Fruit fly (Drosophila melanogaster) whole organism, wandering third instar larva: ENCODE data around the gene CG15530.

Experiments
- Abd-B ChIP-seq: fragments of >200 bp; optimal IDR thresholded peaks from 2 replicates; lab custom pipeline; 2017; ENCODE audit warnings: missing biosample characterization, missing genetic modification characterization
- CG32264 ChIP-seq: fragments of 200-800 bp; sonication (Bioruptor generic); optimal IDR thresholded peaks from 2 replicates; lab custom pipeline; 2016; ENCODE audit warnings: missing biosample characterization, missing genetic modification characterization
- CG9705 ChIP-seq: fragments of 200-800 bp; sonication (Bioruptor generic); optimal IDR thresholded peaks from 2 replicates; lab custom pipeline; 2018; ENCODE audit warnings: missing biosample characterization, mild to moderate bottlenecking, missing genetic modification characterization
- CrebA ChIP-seq: fragments of 200-800 bp; sonication (Bioruptor generic); optimal IDR thresholded peaks from 2 replicates; lab custom pipeline; 2016; ENCODE audit warnings: missing biosample characterization, mild to moderate bottlenecking, missing genetic modification characterization, borderline replicate concordance
- Dfd ChIP-seq: fragments of >200 bp; optimal IDR thresholded peaks from 2 replicates; lab custom pipeline; 2017; ENCODE audit warnings: missing biosample characterization, missing genetic modification characterization
- Hnf4 ChIP-seq: fragments of 200-800 bp; sonication (Bioruptor generic); optimal IDR thresholded peaks from 2 replicates; lab custom pipeline; 2016; ENCODE audit warnings: missing biosample characterization, mild to moderate bottlenecking, missing genetic modification characterization
- Hr78 ChIP-seq: fragments of >200 bp; optimal IDR thresholded peaks from 2 replicates; lab custom pipeline; 2017; ENCODE audit warnings: missing biosample characterization, missing genetic modification characterization
- Hr83 ChIP-seq: fragments of 200-300 bp; sonication (Bioruptor generic); optimal IDR thresholded peaks from 2 replicates; lab custom pipeline; 2016; ENCODE audit warnings: missing biosample characterization, mild to moderate bottlenecking, missing genetic modification characterization, moderate library complexity; ENCODE audit not compliant: poor library complexity, severe bottlenecking
- Jra ChIP-seq: sonication (Bioruptor generic); optimal IDR thresholded peaks from 2 replicates; lab custom pipeline; 2016; ENCODE audit warnings: missing biosample characterization, missing genetic modification characterization
- Mio ChIP-seq: sonication (Bioruptor generic); optimal IDR thresholded peaks from 2 replicates; lab custom pipeline; 2016; ENCODE audit warnings: missing biosample characterization, missing genetic modification characterization
- Myc ChIP-seq: fragments of >200 bp; optimal IDR thresholded peaks from 2 replicates; lab custom pipeline; 2017
- N ChIP-seq: fragments of >200 bp; optimal IDR thresholded peaks from 2 replicates; lab custom pipeline; 2018; ENCODE audit warnings: missing biosample characterization, missing external identifiers, missing genetic modification characterization
- OdsH ChIP-seq: fragments of 200-800 bp; sonication (Bioruptor generic); optimal IDR thresholded peaks from 2 replicates; lab custom pipeline; 2016; ENCODE audit warnings: missing biosample characterization, mild to moderate bottlenecking, missing genetic modification characterization
- Rel ChIP-seq, 2 experiments: fragments of 200-800 bp; sonication (Bioruptor generic) in 1 of 2; optimal IDR thresholded peaks; 2 replicates in 1 of 2; 3 replicates in 1 of 2; lab custom pipeline; 2016 to 2019; ENCODE audit warnings: mild to moderate bottlenecking in 2 of 2, missing biosample characterization in 2 of 2, missing genetic modification characterization in 2 of 2, moderate library complexity in 1 of 2
- Sp1 ChIP-seq: fragments of 200-800 bp; sonication (Bioruptor generic); optimal IDR thresholded peaks from 3 replicates; lab custom pipeline; 2019; ENCODE audit warnings: missing biosample characterization, mild to moderate bottlenecking, missing genetic modification characterization, moderate library complexity
- Vsx2 ChIP-seq: fragments of 200-300, 225-300 bp; sonication (Bioruptor generic); optimal IDR thresholded peaks from 2 replicates; lab custom pipeline; 2018; ENCODE audit warnings: missing biosample characterization, missing genetic modification characterization; ENCODE audit not compliant: partially characterized antibody
- br ChIP-seq: fragments of 200-800 bp; sonication (Bioruptor generic); optimal IDR thresholded peaks from 2 replicates; lab custom pipeline; 2016; ENCODE audit warnings: missing biosample characterization, missing genetic modification characterization
- brk ChIP-seq: fragments of 200-800 bp; sonication (Bioruptor generic); optimal IDR thresholded peaks from 2 replicates; lab custom pipeline; 2016; ENCODE audit warnings: missing biosample characterization, mild to moderate bottlenecking, missing genetic modification characterization
- dl ChIP-seq, 2 experiments: fragments of 175-275, 200-275 bp in 1 of 2; fragments of 200-275 bp in 1 of 2; sonication (Bioruptor generic); optimal IDR thresholded peaks; lab custom pipeline; 2018; ENCODE audit warnings: mild to moderate bottlenecking in 2 of 2, missing biosample characterization in 2 of 2, missing genetic modification characterization in 2 of 2, moderate library complexity in 2 of 2; ENCODE audit not compliant: partially characterized antibody in 2 of 2, insufficient read depth in 1 of 2
- dmrt93B ChIP-seq: fragments of 200-800 bp; sonication (Bioruptor generic); optimal IDR thresholded peaks from 2 replicates; lab custom pipeline; 2018; ENCODE audit warnings: missing biosample characterization, mild to moderate bottlenecking, missing genetic modification characterization
- ey ChIP-seq: fragments of 200-800 bp; sonication (Bioruptor generic); optimal IDR thresholded peaks from 2 replicates; lab custom pipeline; 2016; ENCODE audit warnings: missing biosample characterization, missing genetic modification characterization
- foxo ChIP-seq, 2 experiments: fragments of 200-800 bp; sonication (Bioruptor generic); optimal IDR thresholded peaks; 2 replicates in 1 of 2; 3 replicates in 1 of 2; lab custom pipeline; 2016 to 2017; ENCODE audit warnings: missing biosample characterization in 2 of 2, missing genetic modification characterization in 2 of 2
- fru ChIP-seq: fragments of 200-800 bp; sonication (Bioruptor generic); optimal IDR thresholded peaks from 3 replicates; lab custom pipeline; 2016; ENCODE audit warnings: missing biosample characterization, mild to moderate bottlenecking, missing genetic modification characterization
- h ChIP-seq: fragments of 200-800 bp; sonication (Bioruptor generic); optimal IDR thresholded peaks from 3 replicates; lab custom pipeline; 2016; ENCODE audit warnings: missing biosample characterization, mild to moderate bottlenecking, missing genetic modification characterization
- jim ChIP-seq: fragments of 175-275, 200-325 bp; sonication (Bioruptor generic); optimal IDR thresholded peaks from 2 replicates; lab custom pipeline; 2016; ENCODE audit warnings: missing biosample characterization, mild to moderate bottlenecking, missing genetic modification characterization
- lola ChIP-seq: fragments of >200 bp; optimal IDR thresholded peaks from 2 replicates; lab custom pipeline; 2017; ENCODE audit warnings: missing biosample characterization, missing genetic modification characterization
- pan ChIP-seq: fragments of >200 bp; optimal IDR thresholded peaks from 2 replicates; lab custom pipeline; 2017
- psq ChIP-seq: fragments of 200-800 bp; sonication (Bioruptor generic); optimal IDR thresholded peaks from 3 replicates; lab custom pipeline; 2017; ENCODE audit warnings: missing biosample characterization, mild to moderate bottlenecking, missing genetic modification characterization, moderate library complexity
- rgr ChIP-seq: fragments of 200-800 bp; sonication (Bioruptor generic); optimal IDR thresholded peaks from 3 replicates; lab custom pipeline; 2016; ENCODE audit warnings: missing biosample characterization, mild to moderate bottlenecking, missing genetic modification characterization
- sage ChIP-seq: fragments of 200-800 bp; sonication (Bioruptor generic); optimal IDR thresholded peaks from 2 replicates; lab custom pipeline; 2016; ENCODE audit warnings: missing biosample characterization, mild to moderate bottlenecking, missing genetic modification characterization
- sv ChIP-seq: fragments of 200-800 bp; sonication (Bioruptor generic); optimal IDR thresholded peaks from 3 replicates; lab custom pipeline; 2016; ENCODE audit warnings: missing biosample characterization, missing genetic modification characterization
- tai ChIP-seq: sonication (Bioruptor generic); optimal IDR thresholded peaks from 2 replicates; lab custom pipeline; 2016; ENCODE audit warnings: missing biosample characterization, missing genetic modification characterization
- woc ChIP-seq: sonication (Bioruptor generic); optimal IDR thresholded peaks from 2 replicates; lab custom pipeline; 2016; ENCODE audit warnings: missing biosample characterization, mild to moderate bottlenecking, missing genetic modification characterization

Gene CG15530

DNA sequence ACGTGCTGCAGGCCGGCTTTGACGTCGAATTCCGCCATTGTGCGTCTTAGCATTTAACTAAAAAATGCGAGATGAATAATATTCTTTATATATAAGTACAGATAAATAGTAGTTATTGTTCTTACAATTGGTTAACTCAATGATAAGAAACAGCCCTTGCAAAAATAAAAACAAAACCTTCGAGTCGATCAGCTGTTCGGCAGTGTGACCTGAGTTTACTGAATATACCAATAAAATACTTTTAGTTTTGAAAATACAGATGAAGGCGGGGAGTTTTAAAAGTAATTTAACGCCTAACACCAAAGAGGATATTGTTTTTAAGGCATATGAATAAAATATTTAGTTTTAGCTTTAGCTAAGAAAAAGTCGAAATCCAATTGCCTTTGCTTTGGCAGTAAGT, at the start of gene CG15530, which contains the start of gene CG1983:
CG15530 (plus strand) TSS at position 384 of the 400 bp plus-strand sequence.
CG1983 (minus strand) TSS at position 207 of the 400 bp plus-strand sequence.
- TF ChIP-seq jim (GFP tag; lab: Kevin White, UChicago) (no peak), lola (GFP tag; lab: Kevin White, UChicago) (no peak), Hnf4 (no peak), Jra (GFP tag; lab: Kevin White, UChicago) (no peak), h (GFP tag; lab: Kevin White, UChicago) (no peak), rgr (GFP tag; lab: Kevin White, UChicago) (no peak), brk (GFP tag; lab: Kevin White, UChicago) (no peak), sage (no peak), fru (GFP tag; lab: Kevin White, UChicago) (no peak), Vsx2 (GFP tag; lab: Kevin White, UChicago) (no peak), Sp1 (GFP tag; lab: Kevin White, UChicago) (no peak), OdsH (GFP tag; lab: Kevin White, UChicago) (no peak), pan (lab: Kevin White, UChicago) (no peak), CG32264 (GFP tag; lab: Kevin White, UChicago) (no peak), CG9705 (GFP tag; lab: Kevin White, UChicago) (no peak), Mio (no peak), dl (GFP tag; optimal IDR thresholded peaks at IDR 0.05; lab: Kevin White, UChicago; ENCODE audit: insufficient read depth in 1 of 2, partially characterized antibody in 2 of 2) (no peak)

DNA sequence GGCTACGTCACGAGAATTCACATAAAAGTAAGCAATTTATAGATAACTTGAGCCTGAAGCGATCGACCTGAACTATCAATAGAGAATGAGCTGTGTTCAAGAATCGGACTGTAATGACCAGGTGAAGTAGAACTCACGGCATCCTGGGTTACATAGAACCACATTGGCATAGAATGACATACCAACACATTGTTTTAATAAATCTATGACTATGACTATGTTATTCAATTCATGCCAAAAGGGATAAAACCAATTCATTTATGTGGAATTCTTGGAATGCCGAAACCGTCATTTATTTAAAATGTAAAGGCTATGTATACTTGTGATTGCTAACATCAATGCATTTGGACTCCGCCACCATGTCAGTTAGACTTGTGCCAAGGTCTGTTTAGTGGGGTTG, 48.7 kb upstream of the CG15530 start, which contains the start of gene Ppi1:
Ppi1 (minus strand) TSS at position 101 of the 400 bp plus-strand sequence.
- no peak for TF ChIP-seq Abd-B (GFP tag; lab: Kevin White, UChicago)

DNA sequence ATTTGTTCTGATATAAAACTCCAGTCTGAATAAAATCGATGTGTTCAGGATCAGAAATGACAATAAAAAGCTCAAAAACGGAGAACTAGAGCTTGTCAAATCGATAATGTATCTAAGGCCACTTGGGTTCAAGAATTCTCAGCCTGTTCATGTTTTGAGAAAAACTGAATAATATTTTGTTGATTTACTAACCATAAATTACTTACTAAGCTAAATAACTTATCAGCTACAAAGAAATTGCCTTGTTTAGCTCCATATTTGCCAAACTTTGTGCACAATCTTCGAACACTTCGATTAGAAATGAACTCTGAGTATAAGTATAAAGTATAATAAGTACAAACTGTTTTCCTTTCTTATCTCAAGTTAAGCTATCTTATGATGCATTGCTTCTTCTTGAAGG, 45.4 kb upstream of the CG15530 start, which contains the start of gene CG31029:
CG31029 (minus strand) TSS at position 101 of the 400 bp plus-strand sequence.
- TF ChIP-seq N (GFP tag; lab: Kevin White, UChicago) (no peak), ey (no peak), lola (GFP tag; lab: Kevin White, UChicago) (no peak), OdsH (GFP tag; lab: Kevin White, UChicago) (no peak), CG32264 (GFP tag; lab: Kevin White, UChicago) (no peak), Dfd (GFP tag; lab: Kevin White, UChicago) (no peak), Sp1 (GFP tag; lab: Kevin White, UChicago) (no peak), sage (no peak), Mio (no peak), brk (GFP tag; lab: Kevin White, UChicago) (no peak), h (GFP tag; lab: Kevin White, UChicago) (no peak), fru (GFP tag; lab: Kevin White, UChicago) (no peak), sv (no peak), dl (GFP tag; optimal IDR thresholded peaks at IDR 0.05; lab: Kevin White, UChicago; ENCODE audit: insufficient read depth in 1 of 2, partially characterized antibody in 2 of 2) (no peak), Jra (GFP tag; lab: Kevin White, UChicago) (no peak), psq (no peak)

DNA sequence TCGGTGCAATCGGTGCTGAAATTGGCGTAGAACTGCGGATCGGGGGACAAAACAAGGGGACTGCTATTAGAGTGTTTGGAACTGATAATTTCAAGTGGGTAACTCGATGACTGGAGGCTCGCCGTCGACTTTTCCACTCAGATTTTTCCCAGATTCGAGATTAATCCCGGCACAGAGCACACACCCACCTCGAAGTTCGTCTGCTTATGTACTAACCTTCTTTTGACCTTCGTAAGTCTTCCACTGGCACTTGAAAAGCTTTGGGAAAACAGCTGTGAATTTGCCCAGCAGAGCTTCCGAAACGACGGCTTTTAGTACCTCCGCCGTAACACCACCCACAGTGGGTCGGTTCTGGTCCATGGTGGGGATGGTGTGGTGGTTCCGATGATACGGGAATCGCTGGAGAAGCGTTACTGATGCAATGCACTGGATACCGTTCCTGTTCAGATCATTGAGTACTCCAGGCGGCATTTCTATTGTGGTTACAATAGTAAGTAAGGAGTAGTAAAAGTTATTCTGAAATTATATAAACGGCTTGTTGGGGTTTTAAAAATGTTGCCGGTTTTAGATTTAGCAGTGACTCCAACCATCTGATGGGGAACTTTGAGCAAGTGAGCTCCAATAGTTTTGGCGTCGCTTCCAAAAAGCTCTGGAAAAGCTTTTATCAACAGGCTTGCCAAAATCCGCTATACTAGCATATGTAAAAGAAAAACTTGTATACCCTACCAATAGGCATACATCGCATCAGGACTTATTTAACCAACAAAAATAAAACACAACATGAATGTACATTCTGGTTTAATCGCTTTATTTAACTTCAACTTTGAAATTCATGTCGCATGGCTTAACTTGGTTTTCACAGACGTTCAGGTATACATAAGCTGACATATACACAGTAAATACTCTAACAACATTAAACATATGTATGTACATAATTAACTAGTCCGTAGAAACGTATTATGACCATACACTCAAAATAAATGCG, 43.3 kb upstream of the CG15530 start, which contains the start of gene Tpi:
Tpi (minus strand) TSS at position 537 of the 985 bp plus-strand sequence.
- TF ChIP-seq jim (GFP tag; lab: Kevin White, UChicago) (no peak), psq (peak; percentile 58), ey (peak; percentile 52), br (peak; percentile 65), rgr (GFP tag; lab: Kevin White, UChicago) (peak; percentile 66), dmrt93B (no peak), Myc (lab: Kevin White, UChicago) (peak; percentile 84), Hr83 (peak; percentile 29), fru (GFP tag; lab: Kevin White, UChicago) (peak; percentile 60), OdsH (GFP tag; lab: Kevin White, UChicago) (peak; percentile 53), N (GFP tag; lab: Kevin White, UChicago) (no peak), foxo (GFP tag; optimal IDR thresholded peaks at IDR 0.05; lab: Kevin White, UChicago) (peak in 1 of 2 experiments; percentile 58)

DNA sequence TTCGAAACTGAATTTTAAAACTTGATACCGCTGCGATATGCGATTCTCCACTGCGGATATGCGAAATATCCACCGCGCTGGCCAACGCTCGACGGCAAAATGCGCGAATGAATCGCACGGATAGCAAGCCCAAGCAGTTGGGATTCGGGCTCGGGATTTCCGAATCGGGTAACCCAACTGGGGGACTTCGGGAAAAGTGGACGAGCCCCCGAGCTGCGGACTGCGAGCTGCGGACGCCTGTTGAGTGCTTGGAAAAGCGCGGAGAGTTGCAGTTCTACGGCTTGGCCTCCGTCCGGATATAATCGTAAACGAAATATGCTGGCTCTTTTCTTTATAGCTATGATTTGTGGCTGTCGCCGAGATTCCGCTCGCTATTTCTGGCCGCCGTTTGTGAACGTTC, 28.2 kb upstream of the CG15530 start, which contains the start of gene AdoR:
AdoR (minus strand) TSS at position 101 of the 400 bp plus-strand sequence.
- TF ChIP-seq N (GFP tag; lab: Kevin White, UChicago) = no peak
- TF ChIP-seq Hr78 (GFP tag; lab: Kevin White, UChicago) = no peak
- no peak for TF ChIP-seq CG32264 (GFP tag; lab: Kevin White, UChicago)
- TF ChIP-seq tai (GFP tag; lab: Kevin White, UChicago) = no peak
- no peak for TF ChIP-seq ey
- TF ChIP-seq sage = no peak
- TF ChIP-seq Dfd (GFP tag; lab: Kevin White, UChicago) = no peak
- TF ChIP-seq CrebA = no peak
- TF ChIP-seq Sp1 (GFP tag; lab: Kevin White, UChicago) = no peak
- no peak for TF ChIP-seq dl (GFP tag; optimal IDR thresholded peaks at IDR 0.05; lab: Kevin White, UChicago; ENCODE audit: insufficient read depth in 1 of 2, partially characterized antibody in 2 of 2)
- TF ChIP-seq foxo (GFP tag; optimal IDR thresholded peaks at IDR 0.05; lab: Kevin White, UChicago) = no peak
- no peak for TF ChIP-seq woc (GFP tag; lab: Kevin White, UChicago)
- no peak for TF ChIP-seq Rel (GFP tag; optimal IDR thresholded peaks at IDR 0.05; lab: Kevin White, UChicago)
- no peak for TF ChIP-seq Rel (tag; optimal IDR thresholded peaks at IDR 0.05; lab: Kevin White, UChicago)
- TF ChIP-seq fru (GFP tag; lab: Kevin White, UChicago) = no peak
- no peak for TF ChIP-seq Myc (lab: Kevin White, UChicago)
- TF ChIP-seq CG9705 (GFP tag; lab: Kevin White, UChicago) = no peak
- TF ChIP-seq br = no peak
- no peak for TF ChIP-seq Mio
- no peak for TF ChIP-seq OdsH (GFP tag; lab: Kevin White, UChicago)
